Worm (Caenorhabditis elegans) whole organism, young adult: Measurements from ENCODE around the gene F58G11.4.

Experiments
- F22D6.2 ChIP-seq: sonication (generic microtip); optimal IDR thresholded peaks from 2 replicates; lab custom pipeline; 2016; ENCODE audit warnings: mild to moderate bottlenecking, missing genetic modification characterization, missing compliant biosample characterization
- F39B2.1 ChIP-seq: fragments of 200-800 bp; sonication (Bioruptor generic); IDR thresholded peaks from 2 replicates; pipeline ENCODE4 v1.3.6; 2022; ENCODE audit warnings: missing genetic modification reagents, missing genetic modification characterization, missing compliant biosample characterization
- F49E8.2 ChIP-seq: sonication (generic microtip); optimal IDR thresholded peaks from 3 replicates; lab custom pipeline; 2017; ENCODE audit warnings: missing genetic modification characterization, mild to moderate bottlenecking, missing compliant biosample characterization, antibody characterized with exemption, moderate library complexity; ENCODE audit not compliant: insufficient read depth
- F55B11.4 ChIP-seq: sonication (generic microtip); optimal IDR thresholded peaks from 2 replicates; lab custom pipeline; 2016; ENCODE audit warnings: missing compliant biosample characterization, missing genetic modification characterization, borderline replicate concordance; ENCODE audit not compliant: insufficient read depth
- K11D2.4 ChIP-seq: fragments of 200-800 bp; sonication (Bioruptor generic); IDR thresholded peaks from 2 replicates; pipeline ENCODE4 v1.3.6; 2022; ENCODE audit warnings: missing genetic modification reagents, missing genetic modification characterization, missing compliant biosample characterization
- Y53F4B.3 ChIP-seq: fragments of 200-800 bp; sonication (Bioruptor generic); IDR thresholded peaks from 2 replicates; pipeline ENCODE4 v1.3.6; 2022; ENCODE audit warnings: missing genetic modification reagents, missing genetic modification characterization, missing compliant biosample characterization
- Y53G8AR.9 ChIP-seq: fragments of 200-800 bp; sonication (Bioruptor generic); conservative IDR thresholded peaks from 2 replicates; pipeline ENCODE4 v1.3.6; 2022; ENCODE audit warnings: missing genetic modification reagents, missing genetic modification characterization, missing compliant biosample characterization
- Y79H2A.3 ChIP-seq: fragments of 200-800 bp; sonication (Bioruptor generic); conservative IDR thresholded peaks from 2 replicates; pipeline ENCODE4 v1.3.6; 2022; ENCODE audit warnings: missing genetic modification reagents, missing genetic modification characterization, missing compliant biosample characterization
- Y95B8A.8 ChIP-seq: fragments of 200-800 bp; sonication (Bioruptor generic); IDR thresholded peaks from 2 replicates; pipeline ENCODE4 v1.3.6; 2022; ENCODE audit warnings: missing genetic modification reagents, missing genetic modification characterization, missing compliant biosample characterization
- aptf-2 ChIP-seq: fragments of 200-800 bp; sonication (Bioruptor generic); conservative IDR thresholded peaks from 2 replicates; pipeline ENCODE4 v1.3.6; 2022; ENCODE audit warnings: missing genetic modification reagents, missing genetic modification characterization, missing compliant biosample characterization
- atf-7 ChIP-seq: sonication (generic microtip); optimal IDR thresholded peaks from 2 replicates; lab custom pipeline; 2017; ENCODE audit warnings: mild to moderate bottlenecking, missing genetic modification characterization, missing compliant biosample characterization
- athp-1 ChIP-seq: sonication (generic microtip); optimal IDR thresholded peaks from 2 replicates; lab custom pipeline; 2017; ENCODE audit warnings: mild to moderate bottlenecking, missing genetic modification characterization, missing compliant biosample characterization
- attf-3 ChIP-seq: fragments of 200-800 bp; sonication (Bioruptor generic); conservative IDR thresholded peaks from 2 replicates; pipeline ENCODE4 v1.3.6; 2022; ENCODE audit warnings: missing genetic modification reagents, missing genetic modification characterization, missing compliant biosample characterization
- attf-6 ChIP-seq: fragments of 200-800 bp; sonication (Bioruptor generic); IDR thresholded peaks from 2 replicates; pipeline ENCODE4 v1.3.6; 2022; ENCODE audit warnings: missing genetic modification reagents, missing genetic modification characterization, missing compliant biosample characterization
- bed-1 ChIP-seq: fragments of 200-800 bp; sonication (Bioruptor generic); IDR thresholded peaks from 2 replicates; pipeline ENCODE4 v1.3.6; 2022; ENCODE audit warnings: missing genetic modification reagents, missing genetic modification characterization, missing compliant biosample characterization
- cebp-1 ChIP-seq, 2 experiments: fragments of 200-800 bp in 1 of 2; sonication (Bioruptor generic) in 1 of 2; sonication (generic microtip) in 1 of 2; IDR thresholded peaks in 1 of 2; optimal IDR thresholded peaks in 1 of 2; 2 replicates each; pipeline versions ENCODE4 v1.3.6 to Lab custom; 2017 to 2022; ENCODE audit warnings: missing compliant biosample characterization in 2 of 2, missing genetic modification characterization in 2 of 2, mild to moderate bottlenecking in 1 of 2, missing genetic modification reagents in 1 of 2, moderate library complexity in 1 of 2
- cebp-2 ChIP-seq: fragments of 200-800 bp; sonication (Bioruptor generic); IDR thresholded peaks from 2 replicates; pipeline ENCODE4 v1.3.6; 2022; ENCODE audit warnings: missing genetic modification characterization, missing compliant biosample characterization
- ceh-58 ChIP-seq: fragments of 200-800 bp; sonication (Bioruptor generic); IDR thresholded peaks from 2 replicates; pipeline ENCODE4 v1.3.6; 2022; ENCODE audit warnings: missing genetic modification characterization, missing compliant biosample characterization
- ceh-79 ChIP-seq: sonication (generic microtip); optimal IDR thresholded peaks from 2 replicates; lab custom pipeline; 2017; ENCODE audit warnings: mild to moderate bottlenecking, missing genetic modification characterization, missing compliant biosample characterization
- dpff-1 ChIP-seq: sonication (generic microtip); optimal IDR thresholded peaks from 2 replicates; lab custom pipeline; 2017; ENCODE audit warnings: mild to moderate bottlenecking, missing genetic modification characterization, missing compliant biosample characterization
- egl-18 ChIP-seq: fragments of 200-800 bp; sonication (Bioruptor generic); IDR thresholded peaks from 2 replicates; pipeline ENCODE4 v1.3.6; 2022; ENCODE audit warnings: missing genetic modification reagents, missing genetic modification characterization, missing compliant biosample characterization
- egl-44 ChIP-seq: fragments of 200-800 bp; sonication (Bioruptor generic); IDR thresholded peaks from 2 replicates; pipeline ENCODE4 v1.3.6; 2022; ENCODE audit warnings: missing genetic modification reagents, missing genetic modification characterization, missing compliant biosample characterization
- ets-4 ChIP-seq: fragments of 200-800 bp; sonication (Bioruptor generic); optimal IDR thresholded peaks from 2 replicates; lab custom pipeline; 2018; ENCODE audit warnings: mild to moderate bottlenecking, missing genetic modification characterization, missing compliant biosample characterization
- let-526 ChIP-seq: fragments of 200-800 bp; sonication (Bioruptor generic); IDR thresholded peaks from 2 replicates; pipeline ENCODE4 v1.3.6; 2022; ENCODE audit warnings: missing genetic modification reagents, missing genetic modification characterization, missing compliant biosample characterization
- let-607 ChIP-seq, 2 experiments: fragments of 200-800 bp in 1 of 2; sonication (Bioruptor generic) in 1 of 2; sonication (generic microtip) in 1 of 2; optimal IDR thresholded peaks; 2 replicates each; lab custom pipeline; 2016 to 2018; ENCODE audit warnings: mild to moderate bottlenecking in 2 of 2, missing compliant biosample characterization in 2 of 2, missing genetic modification characterization in 2 of 2, moderate library complexity in 2 of 2, missing genotype in 1 of 2
- lin-40 ChIP-seq: sonication (generic microtip); optimal IDR thresholded peaks from 2 replicates; lab custom pipeline; 2016; ENCODE audit warnings: missing genetic modification characterization, mild to moderate bottlenecking, missing compliant biosample characterization, missing genotype, missing genetic modification reagents
- lin-54 ChIP-seq: fragments of 200-800 bp; sonication (Bioruptor generic); optimal IDR thresholded peaks from 2 replicates; lab custom pipeline; 2018; ENCODE audit warnings: mild to moderate bottlenecking, missing genetic modification characterization, missing compliant biosample characterization
- madf-10 ChIP-seq: sonication (generic microtip); optimal IDR thresholded peaks from 2 replicates; lab custom pipeline; 2016; ENCODE audit warnings: mild to moderate bottlenecking, missing genetic modification characterization, missing compliant biosample characterization
- madf-8 ChIP-seq: fragments of 200-800 bp; sonication (Bioruptor generic); conservative IDR thresholded peaks from 2 replicates; pipeline ENCODE4 v1.3.6; 2022; ENCODE audit warnings: missing genetic modification reagents, missing genetic modification characterization, missing compliant biosample characterization
- mxl-1 ChIP-seq: sonication (generic microtip); optimal IDR thresholded peaks from 2 replicates; lab custom pipeline; 2016; ENCODE audit warnings: missing genetic modification characterization, missing compliant biosample characterization
- nfya-1 ChIP-seq: sonication (generic microtip); optimal IDR thresholded peaks from 2 replicates; lab custom pipeline; 2017; ENCODE audit warnings: antibody characterized with exemption, missing compliant biosample characterization, missing genetic modification characterization, borderline replicate concordance; ENCODE audit not compliant: insufficient read depth
- nfya-2 ChIP-seq: fragments of 200-800 bp; sonication (Bioruptor generic); IDR thresholded peaks from 2 replicates; pipeline ENCODE4 v1.3.6; 2022; ENCODE audit warnings: missing genetic modification reagents, missing genetic modification characterization, missing compliant biosample characterization
- nfyb-1 ChIP-seq: fragments of 200-800 bp; sonication (Bioruptor generic); IDR thresholded peaks from 2 replicates; pipeline ENCODE4 v1.3.6; 2022; ENCODE audit warnings: missing genetic modification reagents, missing genetic modification characterization, missing compliant biosample characterization
- nhr-179 ChIP-seq: sonication (generic microtip); optimal IDR thresholded peaks from 2 replicates; lab custom pipeline; 2016; ENCODE audit warnings: mild to moderate bottlenecking, missing genetic modification characterization, missing compliant biosample characterization
- nhr-90 ChIP-seq: sonication (generic microtip); optimal IDR thresholded peaks from 2 replicates; lab custom pipeline; 2016; ENCODE audit warnings: missing genotype, mild to moderate bottlenecking, missing genetic modification characterization, missing compliant biosample characterization
- pbrm-1 ChIP-seq: fragments of 200-800 bp; sonication (Bioruptor generic); IDR thresholded peaks from 2 replicates; pipeline ENCODE4 v1.3.6; 2022; ENCODE audit warnings: missing genetic modification reagents, missing genetic modification characterization, missing compliant biosample characterization
- rcor-1 ChIP-seq: fragments of 200-800 bp; sonication (Bioruptor generic); IDR thresholded peaks from 2 replicates; pipeline ENCODE4 v1.3.6; 2022; ENCODE audit warnings: missing genetic modification reagents, missing genetic modification characterization, missing compliant biosample characterization
- repo-1 ChIP-seq: sonication (generic microtip); optimal IDR thresholded peaks from 2 replicates; lab custom pipeline; 2017; ENCODE audit warnings: mild to moderate bottlenecking, missing genetic modification characterization, missing compliant biosample characterization
- rpc-1 ChIP-seq, 2 experiments: fragments of 150-350 bp in 1 of 2; sonication (generic microtip) in 1 of 2; optimal IDR thresholded peaks; 2 replicates each; lab custom pipeline; 2014 to 2018; ENCODE audit warnings: missing biosample characterization in 1 of 2, missing genetic modification characterization in 1 of 2, missing genetic modification reagents in 1 of 2, missing genotype in 1 of 2
- sdz-38 ChIP-seq: sonication (generic microtip); optimal IDR thresholded peaks from 2 replicates; lab custom pipeline; 2016; ENCODE audit warnings: missing genotype, missing genetic modification characterization, missing compliant biosample characterization
- snpc-4 ChIP-seq, 5 experiments: fragments of 150-350 bp in 1 of 5; sonication (generic microtip) in 4 of 5; optimal IDR thresholded peaks; 2 replicates each; lab custom pipeline; 2014 to 2018; ENCODE audit warnings: missing genetic modification characterization in 5 of 5, missing biosample characterization in 3 of 5, antibody characterized with exemption in 2 of 5, mild to moderate bottlenecking in 2 of 5, missing compliant biosample characterization in 2 of 5, missing genotype in 2 of 5, moderate library complexity in 2 of 5, missing genetic modification reagents in 1 of 5
- somi-1 ChIP-seq: fragments of 200-800 bp; sonication (Bioruptor generic); optimal IDR thresholded peaks from 2 replicates; lab custom pipeline; 2018; ENCODE audit warnings: mild to moderate bottlenecking, missing genetic modification characterization, missing compliant biosample characterization
- tbp1 ChIP-seq: fragments of 200-800 bp; sonication (Bioruptor generic); optimal IDR thresholded peaks from 2 replicates; lab custom pipeline; 2018; ENCODE audit warnings: mild to moderate bottlenecking, missing genetic modification characterization, missing compliant biosample characterization
- tbx-9 ChIP-seq: sonication (generic microtip); optimal IDR thresholded peaks from 2 replicates; lab custom pipeline; 2016; ENCODE audit warnings: borderline replicate concordance, missing genetic modification characterization, inconsistent platforms, missing compliant biosample characterization
- zfh-2 ChIP-seq: fragments of 200-800 bp; sonication (Bioruptor generic); conservative IDR thresholded peaks from 2 replicates; pipeline ENCODE4 v1.3.6; 2022; ENCODE audit warnings: missing genetic modification reagents, missing genetic modification characterization, missing compliant biosample characterization
- zim-3 ChIP-seq: sonication (generic microtip); optimal IDR thresholded peaks from 2 replicates; lab custom pipeline; 2017; ENCODE audit warnings: mild to moderate bottlenecking, missing genetic modification characterization, moderate library complexity, missing compliant biosample characterization

Gene F58G11.4

DNA sequence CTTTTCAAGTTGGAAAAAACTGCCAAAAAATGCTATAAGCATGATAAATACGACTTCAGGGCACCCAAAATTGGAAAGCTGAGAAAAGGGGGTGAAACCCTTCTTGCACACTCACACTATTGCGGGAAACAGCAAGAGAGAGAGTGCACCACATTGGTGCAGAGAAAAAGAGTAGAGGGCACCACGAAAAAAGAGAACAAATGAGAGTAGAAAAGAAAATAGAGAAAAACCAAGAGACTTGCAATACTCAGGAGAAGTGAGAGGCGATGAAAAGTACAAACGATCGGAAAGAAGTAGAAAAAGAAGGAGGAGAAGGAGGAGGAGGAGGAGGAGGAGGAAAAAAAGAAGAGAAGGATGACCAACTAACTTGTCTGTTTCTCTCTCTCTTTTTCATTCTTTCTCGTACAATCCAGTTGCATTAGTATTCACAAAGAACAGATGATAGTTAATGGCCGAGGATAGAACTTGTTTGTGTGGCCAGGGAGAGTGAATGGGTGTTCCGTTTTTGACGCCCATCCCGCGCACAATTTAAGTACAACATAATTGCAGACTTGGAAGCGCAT lies 17.1 kb upstream of the F58G11.4 start (continued):
- TF ChIP-seq bed-1 (GFP tag; lab: Robert Waterston, UW) (no peak), ets-4 (no peak), cebp-2 (GFP tag; lab: Robert Waterston, UW) (0 out of 2 replicates have a peak, but pooled peaks have one; percentile 7), attf-6 (no peak), let-607 (tag; optimal IDR thresholded peaks at IDR 0.05; lab: Kevin White, UChicago) (no peak), Y79H2A.3 (GFP tag; lab: Robert Waterston, UW) (0 out of 2 replicates have a peak, but pooled peaks have one; percentile 27), nfyb-1 (GFP tag; lab: Robert Waterston, UW) (0 out of 2 replicates have a peak, but pooled peaks have one; percentile 46), Y95B8A.8 (GFP tag; lab: Robert Waterston, UW) (no peak), egl-44 (GFP tag; lab: Robert Waterston, UW) (no peak), aptf-2 (GFP tag; lab: Robert Waterston, UW) (no peak), atf-7 (tag; lab: Kevin White, UChicago) (no peak), K11D2.4 (GFP tag; lab: Robert Waterston, UW) (0 out of 2 replicates have a peak, but pooled peaks have one; percentile 37), nhr-90 (no peak), repo-1 (peak; percentile 21), somi-1 (peak; percentile 38), rcor-1 (0 out of 2 replicates have a peak, but pooled peaks have one; percentile 13), cebp-1 (GFP tag; IDR thresholded peaks at IDR 0.05; lab: Robert Waterston, UW) (no peak), cebp-1 (tag; optimal IDR thresholded peaks at IDR 0.05; lab: Kevin White, UChicago) (no peak), ceh-58 (GFP tag; lab: Robert Waterston, UW) (0 out of 2 replicates have a peak, but pooled peaks have one; percentile 77), let-526 (0 out of 2 replicates have a peak, but pooled peaks have one; percentile 9), F49E8.2 (tag; lab: Kevin White, UChicago) (no peak), nfya-2 (GFP tag; lab: Robert Waterston, UW) (no peak), attf-3 (no peak), F39B2.1 (GFP tag; lab: Robert Waterston, UW) (no peak), dpff-1 (tag; lab: Kevin White, UChicago) (no peak), Y53G8AR.9 (no peak), tbp1 (GFP tag; lab: Kevin White, UChicago) (no peak), F55B11.4 (tag; lab: Kevin White, UChicago) (no peak), sdz-38 (tag; lab: Kevin White, UChicago) (no peak), zim-3 (tag; lab: Kevin White, UChicago) (no peak), F22D6.2 (tag; lab: Kevin White, UChicago) (no peak), snpc-4 (GFP tag; optimal IDR thresholded peaks at IDR 0.05; lab: Kevin White, UChicago) (no peak), snpc-4 (tag; optimal IDR thresholded peaks at IDR 0.05; lab: Kevin White, UChicago) (peak in 1 of 4 experiments; percentile 9), pbrm-1 (no peak), madf-8 (no peak), tbx-9 (tag; lab: Kevin White, UChicago) (no peak), rpc-1 (optimal IDR thresholded peaks at IDR 0.05; lab: Kevin White, UChicago) (no peak), rpc-1 (tag; optimal IDR thresholded peaks at IDR 0.05; lab: Kevin White, UChicago) (no peak), lin-40 (peak; percentile 29), Y53F4B.3 (GFP tag; lab: Robert Waterston, UW) (no peak), ceh-79 (tag; lab: Kevin White, UChicago) (no peak), nhr-179 (no peak), mxl-1 (tag; lab: Kevin White, UChicago) (no peak), egl-18 (GFP tag; lab: Robert Waterston, UW) (no peak), nfya-1 (no peak), athp-1 (tag; lab: Kevin White, UChicago) (no peak), madf-10 (tag; lab: Kevin White, UChicago) (no peak), lin-54 (GFP tag; lab: Kevin White, UChicago) (peak; percentile 32), zfh-2 (GFP tag; lab: Robert Waterston, UW) (peak; percentile 83)
